Fruit fly (Drosophila melanogaster) whole organism, embryonic: ENCODE results near the gene CG13962.

Experiments used
- B-H1 ChIP-seq: fragments of 200-800 bp; sonication (Bioruptor generic); IDR thresholded peaks from 3 replicates; pipeline ENCODE4 v1.3.6; 2022; ENCODE audit warnings: missing biosample characterization, missing genetic modification characterization
- BEAF-32 ChIP-seq: fragments of 200-800 bp; sonication (Bioruptor generic); optimal IDR thresholded peaks from 3 replicates; lab custom pipeline; 2017; ENCODE audit warnings: missing biosample characterization, missing genetic modification characterization, mild to moderate bottlenecking, moderate library complexity, missing genetic modification reagents
- Bteb2 ChIP-seq: fragments of 200-800 bp; sonication (Bioruptor generic); optimal IDR thresholded peaks from 2 replicates; lab custom pipeline; 2016; ENCODE audit warnings: missing biosample characterization, missing genetic modification characterization
- CG10462 ChIP-seq: fragments of 200-800 bp; sonication (Bioruptor generic); optimal IDR thresholded peaks from 2 replicates; lab custom pipeline; 2016; ENCODE audit warnings: missing biosample characterization, missing genetic modification characterization
- CG12391 ChIP-seq: fragments of 200-800 bp; sonication (Bioruptor generic); optimal IDR thresholded peaks from 3 replicates; lab custom pipeline; 2018; ENCODE audit warnings: missing biosample characterization, mild to moderate bottlenecking, missing genetic modification characterization, moderate library complexity
- CG12769 ChIP-seq: fragments of 200-800 bp; sonication (Bioruptor generic); optimal IDR thresholded peaks from 2 replicates; lab custom pipeline; 2019; ENCODE audit warnings: missing biosample characterization, mild to moderate bottlenecking, missing genetic modification characterization, moderate library complexity
- CG12942 ChIP-seq: fragments of 200-800 bp; sonication (Bioruptor generic); optimal IDR thresholded peaks from 3 replicates; lab custom pipeline; 2016; ENCODE audit warnings: missing biosample characterization, missing genetic modification characterization
- CG13287 ChIP-seq: fragments of 200-800 bp; sonication (Bioruptor generic); IDR thresholded peaks from 2 replicates; pipeline ENCODE4 v1.3.6; 2022; ENCODE audit warnings: missing biosample characterization, missing genetic modification characterization; ENCODE audit not compliant: partially characterized antibody
- CG13624 ChIP-seq: fragments of 200-800 bp; sonication (Bioruptor generic); optimal IDR thresholded peaks from 2 replicates; lab custom pipeline; 2016; ENCODE audit warnings: missing biosample characterization, missing genetic modification characterization
- CG14710 ChIP-seq: fragments of 200-800 bp; sonication (Bioruptor generic); optimal IDR thresholded peaks from 3 replicates; lab custom pipeline; 2019; ENCODE audit warnings: missing biosample characterization, mild to moderate bottlenecking, missing genetic modification characterization, moderate library complexity
- CG1529 ChIP-seq: fragments of 200-800 bp; sonication (Bioruptor generic); optimal IDR thresholded peaks from 3 replicates; lab custom pipeline; 2018; ENCODE audit warnings: missing biosample characterization, missing genetic modification characterization
- CG1832 ChIP-seq: fragments of 200-800 bp; sonication (Bioruptor generic); optimal IDR thresholded peaks from 2 replicates; lab custom pipeline; 2017; ENCODE audit warnings: missing biosample characterization, mild to moderate bottlenecking, missing genetic modification characterization, inconsistent platforms
- CG2712 ChIP-seq: fragments of 200-800 bp; optimal IDR thresholded peaks from 3 replicates; lab custom pipeline; 2019; ENCODE audit warnings: missing biosample characterization, mild to moderate bottlenecking, missing genetic modification characterization, moderate library complexity
- CG30020 ChIP-seq: fragments of 200-800 bp; optimal IDR thresholded peaks from 2 replicates; lab custom pipeline; 2019; ENCODE audit warnings: missing biosample characterization, mild to moderate bottlenecking, missing genetic modification characterization, moderate library complexity
- CG3163 ChIP-seq: fragments of 200-800 bp; sonication (Bioruptor generic); optimal IDR thresholded peaks from 3 replicates; lab custom pipeline; 2016; ENCODE audit warnings: missing biosample characterization, missing genetic modification characterization
- CG34376 ChIP-seq: fragments of 200-800 bp; sonication (Bioruptor generic); optimal IDR thresholded peaks from 2 replicates; lab custom pipeline; 2018; ENCODE audit warnings: missing biosample characterization, mild to moderate bottlenecking, missing genetic modification characterization
- CG42726 ChIP-seq: fragments of 200-800 bp; sonication (Bioruptor generic); IDR thresholded peaks from 2 replicates; pipeline ENCODE4 v1.3.6; 2022; ENCODE audit warnings: missing biosample characterization, missing genetic modification characterization; ENCODE audit not compliant: partially characterized antibody
- CG6175 ChIP-seq: fragments of 200-800 bp; sonication (Bioruptor generic); IDR thresholded peaks from 3 replicates; pipeline ENCODE4 v1.3.6; 2022; ENCODE audit warnings: missing biosample characterization, missing genetic modification characterization
- CG6683 ChIP-seq: fragments of 200-800 bp; sonication (Bioruptor generic); optimal IDR thresholded peaks from 2 replicates; lab custom pipeline; 2017; ENCODE audit warnings: missing biosample characterization, mild to moderate bottlenecking, missing genetic modification characterization, missing genetic modification reagents
- CG8281 ChIP-seq: fragments of 200-800 bp; sonication (Bioruptor generic); optimal IDR thresholded peaks from 2 replicates; lab custom pipeline; 2018; ENCODE audit warnings: missing biosample characterization, mild to moderate bottlenecking, missing genetic modification characterization, moderate library complexity
- Chrac-16 ChIP-seq: fragments of 200-800 bp; sonication (Bioruptor generic); optimal IDR thresholded peaks from 3 replicates; lab custom pipeline; 2016; ENCODE audit warnings: missing biosample characterization, missing genetic modification characterization
- Dll ChIP-seq: fragments of 200-800 bp; sonication (Bioruptor generic); IDR thresholded peaks from 4 replicates; pipeline ENCODE4 v1.3.6; 2022; ENCODE audit warnings: missing biosample characterization, missing genetic modification characterization; ENCODE audit not compliant: partially characterized antibody
- Dref ChIP-seq: fragments of 200-800 bp; sonication (Bioruptor generic); IDR thresholded peaks from 2 replicates; pipeline ENCODE4 v1.3.6; 2022; ENCODE audit warnings: missing biosample characterization, missing genetic modification characterization
- Ets97D ChIP-seq: fragments of 200-800 bp; sonication (Bioruptor generic); optimal IDR thresholded peaks from 3 replicates; lab custom pipeline; 2016; ENCODE audit warnings: missing biosample characterization, missing genetic modification characterization
- Hmr ChIP-seq: fragments of 200-800 bp; sonication (Bioruptor generic); optimal IDR thresholded peaks from 3 replicates; lab custom pipeline; 2017; ENCODE audit warnings: mild to moderate bottlenecking, missing biosample characterization, missing genetic modification reagents, missing genetic modification characterization
- Med ChIP-seq: fragments of 200-800 bp; sonication (Bioruptor generic); peaks from one replicate; lab custom pipeline; 2016; ENCODE audit warnings: missing biosample characterization, missing genetic modification characterization, mild to moderate bottlenecking, inconsistent platforms, moderate library complexity
- Meics ChIP-seq: fragments of 200-800 bp; sonication (Bioruptor generic); optimal IDR thresholded peaks from 2 replicates; lab custom pipeline; 2017; ENCODE audit warnings: missing biosample characterization, mild to moderate bottlenecking, missing genetic modification characterization
- Sox100B ChIP-seq: fragments of 200-800 bp; sonication (Bioruptor generic); optimal IDR thresholded peaks from 3 replicates; lab custom pipeline; 2018; ENCODE audit warnings: missing biosample characterization, mild to moderate bottlenecking, missing genetic modification characterization
- Taf1 ChIP-seq: fragments of 200-800 bp; sonication (Bioruptor generic); IDR thresholded peaks from 2 replicates; pipeline ENCODE4 v1.3.6; 2022; ENCODE audit warnings: missing biosample characterization, missing genetic modification characterization
- abd-A ChIP-seq: fragments of 200-800 bp; sonication (Bioruptor generic); optimal IDR thresholded peaks from 3 replicates; lab custom pipeline; 2019; ENCODE audit warnings: missing biosample characterization, mild to moderate bottlenecking, missing genetic modification characterization, moderate library complexity
- amos ChIP-seq: fragments of 200-800 bp; sonication (Bioruptor generic); IDR thresholded peaks from 2 replicates; pipeline ENCODE4 v1.3.6; 2022; ENCODE audit warnings: missing biosample characterization, missing genetic modification characterization; ENCODE audit not compliant: partially characterized antibody
- cad ChIP-seq: fragments of >200 bp; optimal IDR thresholded peaks from 2 replicates; lab custom pipeline; 2017; ENCODE audit warnings: missing biosample characterization, missing genetic modification characterization
- caup ChIP-seq: fragments of 200-800 bp; sonication (Bioruptor generic); optimal IDR thresholded peaks from 3 replicates; lab custom pipeline; 2017; ENCODE audit warnings: missing biosample characterization, mild to moderate bottlenecking, missing genetic modification characterization, moderate library complexity; ENCODE audit not compliant: severe bottlenecking
- cg ChIP-seq: fragments of 200-800 bp; sonication (Bioruptor generic); optimal IDR thresholded peaks from 3 replicates; lab custom pipeline; 2019; ENCODE audit warnings: missing biosample characterization, mild to moderate bottlenecking, missing genetic modification characterization, moderate library complexity
- chinmo ChIP-seq: fragments of 200-800 bp; sonication (Bioruptor generic); IDR thresholded peaks from 4 replicates; pipeline ENCODE4 v1.3.6; 2022; ENCODE audit warnings: missing biosample characterization, missing genetic modification characterization; ENCODE audit not compliant: partially characterized antibody
- ci ChIP-seq: fragments of 200-800 bp; sonication (Bioruptor generic); IDR thresholded peaks from 3 replicates; pipeline ENCODE4 v1.3.6; 2022; ENCODE audit warnings: missing biosample characterization, missing genetic modification characterization
- eve ChIP-seq, 2 experiments: fragments of >200 bp; optimal IDR thresholded peaks; 2 replicates each; lab custom pipeline; 2017; ENCODE audit warnings: missing biosample characterization in 2 of 2, missing genetic modification characterization in 2 of 2
- hth ChIP-seq: fragments of >200 bp; optimal IDR thresholded peaks from 2 replicates; lab custom pipeline; 2017; ENCODE audit warnings: inconsistent platforms
- nom ChIP-seq: fragments of 200-800 bp; sonication (Bioruptor generic); optimal IDR thresholded peaks from 2 replicates; lab custom pipeline; 2017; ENCODE audit warnings: missing biosample characterization, missing genetic modification characterization, mild to moderate bottlenecking, moderate library complexity, missing genetic modification reagents
- oc ChIP-seq: fragments of 200-800 bp; sonication (Bioruptor generic); optimal IDR thresholded peaks from 2 replicates; lab custom pipeline; 2018; ENCODE audit warnings: missing biosample characterization, mild to moderate bottlenecking, missing genetic modification characterization, moderate library complexity
- scrt ChIP-seq: fragments of 200-800 bp; sonication (Bioruptor generic); optimal IDR thresholded peaks from 2 replicates; lab custom pipeline; 2018; ENCODE audit warnings: missing biosample characterization, mild to moderate bottlenecking, missing genetic modification characterization, moderate library complexity
- sens ChIP-seq: fragments of 200-800 bp; sonication (Bioruptor generic); peaks from one replicate; lab custom pipeline; 2016; ENCODE audit warnings: missing biosample characterization, missing genetic modification characterization
- seq ChIP-seq: fragments of 200-800 bp; sonication (Bioruptor generic); IDR thresholded peaks from 2 replicates; pipeline ENCODE4 v1.3.6; 2022; ENCODE audit warnings: missing biosample characterization, missing genetic modification characterization
- sima ChIP-seq: fragments of 200-800 bp; sonication (Bioruptor generic); optimal IDR thresholded peaks from 2 replicates; lab custom pipeline; 2016; ENCODE audit warnings: missing biosample characterization, missing genetic modification characterization
- stc ChIP-seq: fragments of 200-800 bp; sonication (Bioruptor generic); IDR thresholded peaks from 2 replicates; pipeline ENCODE4 v1.3.6; 2022; ENCODE audit warnings: missing biosample characterization, missing genetic modification characterization
- ttk ChIP-seq: fragments of 200-800 bp; sonication (Bioruptor generic); IDR thresholded peaks from 2 replicates; pipeline ENCODE4 v2.1.2; 2022; ENCODE audit warnings: missing biosample characterization, missing genetic modification characterization
- twi ChIP-seq: fragments of 200-800 bp; optimal IDR thresholded peaks from 2 replicates; lab custom pipeline; 2019; ENCODE audit warnings: missing biosample characterization, mild to moderate bottlenecking, missing genetic modification characterization, moderate library complexity
- vnd ChIP-seq: fragments of 200-800 bp; sonication (Bioruptor generic); IDR thresholded peaks from 3 replicates; pipeline ENCODE4 v1.3.6; 2022; ENCODE audit warnings: missing biosample characterization, missing genetic modification characterization; ENCODE audit not compliant: partially characterized antibody
- zfh1 ChIP-seq: fragments of 200-800 bp; sonication (Bioruptor generic); IDR thresholded peaks from 3 replicates; pipeline ENCODE4 v1.3.6; 2022; ENCODE audit warnings: missing biosample characterization, missing genetic modification characterization

The CG13962 gene

DNA sequence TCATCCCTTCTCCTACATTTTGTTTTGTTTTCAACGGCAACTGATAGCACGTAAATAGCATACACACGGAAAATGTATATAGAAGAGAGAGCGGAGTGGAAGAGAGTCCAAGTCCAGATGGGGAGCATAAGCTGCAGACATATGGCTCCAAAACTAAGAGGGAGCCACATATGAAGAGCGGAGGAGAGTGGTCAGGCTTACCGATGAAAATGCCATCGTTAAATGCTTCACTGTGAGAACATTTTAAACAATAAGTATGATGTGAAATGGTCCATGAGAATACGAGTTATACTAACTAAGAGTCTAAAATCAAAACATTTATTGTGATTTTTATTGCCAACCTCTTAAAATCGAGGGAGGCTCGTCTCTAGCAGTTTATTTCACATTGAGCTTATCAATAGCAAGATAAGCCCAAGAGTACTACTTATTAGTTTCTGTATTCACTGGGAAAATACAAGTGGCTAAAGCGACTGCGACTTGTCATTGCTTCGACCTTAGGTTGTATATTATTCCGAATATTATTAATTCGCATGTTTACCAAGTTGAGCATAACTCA lies 49.7 kb downstream of the CG13962 start (continued):
- TF ChIP-seq hth (lab: Kevin White, UChicago) (no peak), caup (GFP tag; lab: Kevin White, UChicago) (no peak), Sox100B (peak; percentile 53), Hmr (GFP tag; lab: Kevin White, UChicago) (no peak), Meics (GFP tag; lab: Kevin White, UChicago) (peak; percentile 45), seq (no peak), CG1832 (GFP tag; lab: Kevin White, UChicago) (no peak), Dll (GFP tag; lab: Robert Waterston, UW) (0 out of 4 replicates have a peak, but pooled peaks have one; percentile 15), CG3163 (GFP tag; lab: Kevin White, UChicago) (peak; percentile 91), Dref (GFP tag; lab: Robert Waterston, UW) (no peak), ci (GFP tag; lab: Robert Waterston, UW) (no peak), stc (GFP tag; lab: Robert Waterston, UW) (no peak), ttk (GFP tag; lab: Robert Waterston, UW) (no peak), CG2712 (tag; lab: Kevin White, UChicago) (no peak), CG10462 (GFP tag; lab: Kevin White, UChicago) (no peak), oc (tag; lab: Kevin White, UChicago) (no peak), Bteb2 (GFP tag; lab: Kevin White, UChicago) (no peak), CG14710 (peak; percentile 21), chinmo (GFP tag; lab: Robert Waterston, UW) (peak; percentile 43; the same call in 1 of the 4 replicates), zfh1 (no peak), Med (GFP tag; lab: Kevin White, UChicago) (peak; percentile 59), CG34376 (peak; percentile 83), CG12391 (peak; percentile 45), BEAF-32 (GFP tag; lab: Kevin White, UChicago) (no peak), Chrac-16 (no peak), CG13287 (peak; percentile 23; the same call in 1 of the 2 replicates), CG12769 (tag; lab: Kevin White, UChicago) (peak; percentile 17), cad (no peak), scrt (GFP tag; lab: Kevin White, UChicago) (no peak), twi (tag; lab: Kevin White, UChicago) (peak; percentile 50), CG6683 (no peak), Ets97D (GFP tag; lab: Kevin White, UChicago) (no peak), sens (no peak), nom (no peak), CG8281 (no peak), eve (GFP tag; optimal IDR thresholded peaks at IDR 0.05; lab: Kevin White, UChicago) (peak in 1 of 2 experiments; percentile 18), Taf1 (GFP tag; lab: Robert Waterston, UW) (no peak), CG12942 (no peak)
- TF ChIP-seq, all 482 proteins: peak for 16

dm6 chr2L:19763773-19764580 lies 50.4 kb downstream of the CG13962 start, which contains the start of gene fbp:
TSS of gene fbp (minus strand) at chr2L:19764136.
- TF ChIP-seq CG12391 (peak; percentile 80), sima (no peak), vnd (GFP tag; lab: Robert Waterston, UW) (no peak), chinmo (GFP tag; lab: Robert Waterston, UW) (peak; percentile 58; the same call in 2 of the 4 replicates), CG3163 (GFP tag; lab: Kevin White, UChicago) (peak; percentile 83), amos (GFP tag; lab: Robert Waterston, UW) (peak; percentile 18; the same call in 1 of the 2 replicates), CG30020 (tag; lab: Kevin White, UChicago) (peak; percentile 19), CG6175 (no peak), CG1529 (GFP tag; lab: Kevin White, UChicago) (peak; percentile 46), abd-A (tag; lab: Kevin White, UChicago) (no peak), B-H1 (GFP tag; lab: Robert Waterston, UW) (peak; percentile 44; the same call in 1 of the 3 replicates), CG13624 (GFP tag; lab: Kevin White, UChicago) (peak; percentile 20), CG42726 (no peak), cg (no peak)
